Fruit fly (Drosophila melanogaster): Measurements from ENCODE around the gene Sytalpha.

Gene Sytalpha

DNA sequence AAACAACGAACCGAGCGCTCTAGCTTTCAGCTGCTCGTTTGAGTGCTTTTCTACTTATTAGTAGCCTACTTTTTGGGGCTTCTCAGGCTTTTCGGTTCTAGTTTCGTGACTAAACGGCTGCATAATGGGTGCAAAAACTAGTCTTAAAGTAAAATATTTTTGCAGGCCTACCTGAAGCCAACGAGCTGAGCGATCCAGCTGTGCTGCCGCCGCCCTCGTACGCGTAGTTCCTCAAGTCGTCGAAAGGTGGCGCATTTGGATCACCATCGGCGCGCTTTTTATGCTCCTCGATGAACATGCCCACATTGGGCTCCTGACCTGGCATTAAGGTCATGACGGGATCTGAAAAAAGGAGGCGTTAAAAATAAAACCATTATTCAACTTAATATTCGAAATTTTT lies 58.8 kb downstream of the Sytalpha start:
- TF ChIP-seq CG4360 (GFP tag; IDR thresholded peaks at IDR 0.05) (no peak), CTCF (GFP tag; optimal IDR thresholded peaks at IDR 0.05) (peak; percentile 77)

All from whole organism, embryonic.